Fruit fly (Drosophila melanogaster) whole organism, embryonic: Measurements from ENCODE around the gene CG5913.

Experiments
- CG18599 ChIP-seq: fragments of 200-800 bp; sonication (Bioruptor generic); optimal IDR thresholded peaks from 3 replicates; lab custom pipeline; 2017; ENCODE audit warnings: missing biosample characterization, missing genetic modification characterization, mild to moderate bottlenecking, moderate library complexity, missing genetic modification reagents
- br ChIP-seq: fragments of >200 bp; optimal IDR thresholded peaks from 2 replicates; lab custom pipeline; 2017
- sob ChIP-seq: fragments of 200-800 bp; sonication (Bioruptor generic); IDR thresholded peaks from 2 replicates; pipeline ENCODE4 v1.3.6; 2022; ENCODE audit warnings: missing biosample characterization, missing genetic modification characterization
- zfh1 ChIP-seq: fragments of 200-800 bp; sonication (Bioruptor generic); IDR thresholded peaks from 3 replicates; pipeline ENCODE4 v1.3.6; 2022; ENCODE audit warnings: missing biosample characterization, missing genetic modification characterization

DNA sequence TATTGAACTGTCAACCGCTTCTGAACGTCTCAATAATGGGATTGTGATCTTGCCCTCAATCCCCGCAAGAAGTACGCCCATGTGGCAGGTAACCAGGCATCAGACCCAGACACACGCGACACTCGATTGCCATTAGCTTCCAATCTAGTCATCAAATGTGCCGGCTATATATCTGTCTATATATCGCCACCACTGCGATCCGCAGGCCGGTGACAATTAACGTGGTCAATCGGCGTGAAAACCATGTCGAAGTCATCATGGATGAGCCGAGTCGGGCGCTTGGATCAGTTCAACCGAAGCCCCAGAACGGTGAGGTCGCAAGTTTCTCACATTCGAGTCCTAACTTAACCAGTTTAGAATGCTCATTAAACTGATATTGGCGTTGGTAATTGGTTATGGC, 2.2 kb downstream of the CG5913 start, which contains the start of gene Sodq:
- TF ChIP-seq br (lab: Kevin White, UChicago) (no peak), sob (GFP tag; lab: Robert Waterston, UW) (no peak), CG18599 (no peak), zfh1 (no peak)
